Worm (Caenorhabditis elegans): Measurements from ENCODE around the gene F17A9.4.

Gene F17A9.4

DNA sequence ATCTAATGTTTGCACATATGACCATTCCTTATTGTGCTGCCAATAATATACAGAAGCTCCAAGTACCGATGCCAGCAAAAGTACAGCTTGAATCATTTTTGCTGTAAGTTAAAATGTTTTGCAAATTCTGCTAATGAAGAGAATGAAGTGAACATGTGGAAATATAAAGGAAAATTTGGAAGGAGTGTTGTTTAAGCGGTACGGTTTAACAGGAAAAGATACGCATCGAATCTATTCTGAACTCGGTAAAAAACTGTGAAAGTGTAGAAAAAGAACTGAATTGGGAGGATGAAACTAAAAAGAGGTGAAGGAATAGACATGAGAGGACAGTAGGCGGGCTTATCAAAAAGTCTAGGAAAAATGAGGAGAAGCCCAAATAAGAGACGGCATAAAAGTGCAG, 47.1 kb downstream of the F17A9.4 start, which contains the start of gene Y38A10A.2:
Gene Y38A10A.2 (minus strand): TSS at position 101 of the 400 bp plus-strand sequence.
- TF ChIP-seq attf-6 (GFP tag; IDR thresholded peaks at IDR 0.05) (no peak), F57A8.1 (GFP tag; optimal IDR thresholded peaks at IDR 0.05) (no peak), bed-2 (GFP tag; IDR thresholded peaks at IDR 0.05) (no peak), zfh-2 (GFP tag; conservative IDR thresholded peaks at IDR 0.05) (no peak), F37B4.10 (GFP tag; IDR thresholded peaks at IDR 0.05) (no peak), snpc-1.1 (tag; optimal IDR thresholded peaks at IDR 0.05; ENCODE audit: insufficient read depth) (no peak)

All from whole organism, young adult.